Worm (Caenorhabditis elegans): ENCODE measurements around the gene clec-128.
A peak's percentile ranks its signal among the peaks of the same experiment; 100 is the strongest.

Gene clec-128

DNA sequence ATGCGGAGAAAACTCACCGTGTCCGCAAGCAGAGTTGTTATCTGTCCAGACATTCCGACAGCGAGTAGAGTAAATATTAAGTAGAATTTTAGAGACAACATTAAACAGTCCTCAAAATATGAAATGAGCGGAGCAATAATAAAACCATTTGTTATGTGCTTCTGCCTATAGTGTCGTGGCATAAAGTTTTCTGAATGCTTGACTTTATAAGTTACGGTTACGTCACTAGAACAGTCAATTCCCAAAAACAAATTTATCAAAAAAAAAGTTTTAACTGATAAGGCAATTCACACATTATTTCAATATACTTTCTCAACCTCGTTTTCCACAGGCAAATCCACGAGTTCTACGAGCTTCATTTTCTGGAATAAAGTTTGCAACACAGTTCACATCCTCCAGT lies 1.7 kb downstream of the clec-128 start, which contains the start of gene clec-127:
Gene clec-127 (minus strand): TSS at position 101 of the 400 bp plus-strand sequence.
- TF ChIP-seq fos-1 (tag; optimal IDR thresholded peaks at IDR 0.05) (no peak), sma-3 (GFP tag; optimal IDR thresholded peaks at IDR 0.05) (no peak), C34F6.9 (tag; optimal IDR thresholded peaks at IDR 0.05) (no peak), nhr-11 (tag; optimal IDR thresholded peaks at IDR 0.05) (no peak), sem-4 (tag; optimal IDR thresholded peaks at IDR 0.05) (no peak), lin-11 (tag; optimal IDR thresholded peaks at IDR 0.05) (no peak), ZK546.5 (tag; optimal IDR thresholded peaks at IDR 0.05) (no peak)

- TF ChIP-seq sma-3 (GFP tag; optimal IDR thresholded peaks at IDR 0.05) (peak; percentile 22), gmeb-1 (tag; optimal IDR thresholded peaks at IDR 0.05) (peak; percentile 39)
Measured at ce11 chrII:3567576-3567975, 3.3 kb downstream of the clec-128 start.

- no peak for TF ChIP-seq elt-3 (tag; optimal IDR thresholded peaks at IDR 0.05)
- no peak for TF ChIP-seq lin-11 (tag; optimal IDR thresholded peaks at IDR 0.05)
- TF ChIP-seq sem-4 (tag; optimal IDR thresholded peaks at IDR 0.05) = no peak
- TF ChIP-seq blmp-1 (tag; optimal IDR thresholded peaks at IDR 0.05; ENCODE audit: insufficient read depth) = no peak
- no peak for TF ChIP-seq alr-1 (tag; optimal IDR thresholded peaks at IDR 0.05)
- no peak for TF ChIP-seq nhr-6 (tag; optimal IDR thresholded peaks at IDR 0.05)
- no peak for TF ChIP-seq crh-2 (tag; optimal IDR thresholded peaks at IDR 0.05)
- no peak for TF ChIP-seq zag-1 (tag; optimal IDR thresholded peaks at IDR 0.05)
- TF ChIP-seq ceh-82 (tag; optimal IDR thresholded peaks at IDR 0.05) = no peak
Measured at ce11 chrII:3567066-3567465, 3.8 kb downstream of the clec-128 start.

- no peak for TF ChIP-seq fos-1 (tag; optimal IDR thresholded peaks at IDR 0.05)
- TF ChIP-seq aly-2 (tag; optimal IDR thresholded peaks at IDR 0.05) = no peak
- TF ChIP-seq unc-55 (GFP tag; optimal IDR thresholded peaks at IDR 0.05) = no peak
- no peak for TF ChIP-seq nhr-25 (tag; optimal IDR thresholded peaks at IDR 0.05)
- TF ChIP-seq ztf-4 (tag; optimal IDR thresholded peaks at IDR 0.05) = no peak
Measured at ce11 chrII:3562419-3562818, 8.4 kb downstream of the clec-128 start, which contains the start of gene W10G11.3. Gene W10G11.3 (minus strand): TSS chrII:3562519.

ce11 chrII:3561561-3561960 lies 9.3 kb downstream of the clec-128 start, which contains the start of gene W10G11.2:
Gene W10G11.2 (minus strand): TSS chrII:3561661.
- TF ChIP-seq ceh-82 (tag; optimal IDR thresholded peaks at IDR 0.05) (no peak), nhr-10 (tag; optimal IDR thresholded peaks at IDR 0.05) (no peak), unc-55 (GFP tag; optimal IDR thresholded peaks at IDR 0.05) (no peak), ztf-4 (tag; optimal IDR thresholded peaks at IDR 0.05) (no peak), snpc-4 (tag; optimal IDR thresholded peaks at IDR 0.05) (no peak), crh-2 (tag; optimal IDR thresholded peaks at IDR 0.05) (no peak), dmd-4 (tag; optimal IDR thresholded peaks at IDR 0.05) (no peak), elt-1 (tag; optimal IDR thresholded peaks at IDR 0.05) (no peak), blmp-1 (tag; optimal IDR thresholded peaks at IDR 0.05; ENCODE audit: insufficient read depth) (no peak), elt-3 (tag; optimal IDR thresholded peaks at IDR 0.05) (no peak)

- TF ChIP-seq fos-1 (tag; optimal IDR thresholded peaks at IDR 0.05) = no peak
- TF ChIP-seq mab-5 (tag; optimal IDR thresholded peaks at IDR 0.05) = no peak
- TF ChIP-seq sma-9 (GFP tag; optimal IDR thresholded peaks at IDR 0.05) = no peak
- no peak for TF ChIP-seq sma-9 (tag; optimal IDR thresholded peaks at IDR 0.05)
- TF ChIP-seq unc-55 (GFP tag; optimal IDR thresholded peaks at IDR 0.05) = no peak
- no peak for TF ChIP-seq ZK546.5 (tag; optimal IDR thresholded peaks at IDR 0.05)
- TF ChIP-seq mdl-1 (tag; optimal IDR thresholded peaks at IDR 0.05) = no peak
Measured at ce11 chrII:3560592-3560991, 10.2 kb downstream of the clec-128 start, which contains the start of gene W10G11.1. Gene W10G11.1 (minus strand): TSS chrII:3560692.

DNA sequence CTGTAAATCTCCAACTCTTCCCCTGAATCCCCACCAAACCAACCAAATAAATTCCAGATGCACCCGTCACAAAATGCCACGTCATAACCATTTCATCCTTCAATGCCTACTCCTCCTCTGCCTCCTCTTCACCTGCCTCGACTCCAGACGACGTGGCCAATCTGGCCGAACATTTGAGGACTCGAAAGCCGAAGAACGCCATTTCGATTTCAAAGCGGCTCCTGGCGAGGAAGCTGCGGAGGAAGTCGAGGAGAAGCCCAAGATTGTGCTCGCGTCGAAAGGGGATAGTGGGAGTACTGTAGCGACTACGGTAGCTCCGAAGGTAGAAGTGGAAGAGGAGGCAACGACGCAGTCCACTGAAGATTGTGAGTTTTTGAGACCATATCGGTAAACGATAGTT lies 13.4 kb downstream of the clec-128 start, which contains the start of gene lgc-45:
Gene lgc-45 (plus strand): TSS at position 56 of the 400 bp plus-strand sequence.
- TF ChIP-seq blmp-1 (tag; optimal IDR thresholded peaks at IDR 0.05; ENCODE audit: insufficient read depth) (no peak), snpc-4 (tag; optimal IDR thresholded peaks at IDR 0.05) (no peak), nhr-6 (tag; optimal IDR thresholded peaks at IDR 0.05) (no peak), elt-1 (tag; optimal IDR thresholded peaks at IDR 0.05) (no peak), fos-1 (tag; optimal IDR thresholded peaks at IDR 0.05) (no peak), nhr-25 (tag; optimal IDR thresholded peaks at IDR 0.05) (no peak), Y55F3AM.14 (GFP tag; optimal IDR thresholded peaks at IDR 0.05) (no peak), nhr-129 (tag; optimal IDR thresholded peaks at IDR 0.05) (no peak), unc-55 (GFP tag; optimal IDR thresholded peaks at IDR 0.05) (no peak)
